Worm (Caenorhabditis elegans) whole organism, L3 larva: ENCODE results near the gene F52H2.1.

Experiments used
- R02D3.7 ChIP-seq: fragments of 150-350 bp; optimal IDR thresholded peaks from 2 replicates; lab custom pipeline; 2014; ENCODE audit warnings: missing biosample characterization, missing genetic modification characterization
- ZK546.5 ChIP-seq: sonication (generic microtip); optimal IDR thresholded peaks from 2 replicates; lab custom pipeline; 2017; ENCODE audit warnings: missing biosample characterization, missing genetic modification characterization
- aly-2 ChIP-seq: fragments of 150-350 bp; optimal IDR thresholded peaks from 2 replicates; lab custom pipeline; 2014; ENCODE audit warnings: missing biosample characterization, missing genetic modification characterization
- ama-1 ChIP-seq: fragments of 150-350 bp; optimal IDR thresholded peaks from 2 replicates; lab custom pipeline; 2018
- ceh-16 ChIP-seq: sonication (generic microtip); optimal IDR thresholded peaks from 2 replicates; lab custom pipeline; 2017; ENCODE audit warnings: missing biosample characterization, missing genetic modification characterization
- ceh-28 ChIP-seq: fragments of 150-350 bp; optimal IDR thresholded peaks from 2 replicates; lab custom pipeline; 2014; ENCODE audit warnings: missing biosample characterization, missing genetic modification reagents, missing genetic modification characterization
- ceh-9 ChIP-seq: sonication (generic microtip); optimal IDR thresholded peaks from 2 replicates; lab custom pipeline; 2018; ENCODE audit warnings: missing biosample characterization, missing genetic modification characterization
- daf-12 ChIP-seq: fragments of 150-350 bp; optimal IDR thresholded peaks from 2 replicates; lab custom pipeline; 2014; ENCODE audit warnings: missing biosample characterization, missing genetic modification reagents, missing genetic modification characterization
- egl-5 ChIP-seq: fragments of 150-350 bp; optimal IDR thresholded peaks from 2 replicates; lab custom pipeline; 2017; ENCODE audit warnings: missing biosample characterization, missing genetic modification reagents, missing genetic modification characterization, inconsistent platforms
- elt-1 ChIP-seq: fragments of 150-350 bp; optimal IDR thresholded peaks from 2 replicates; lab custom pipeline; 2014; ENCODE audit warnings: missing biosample characterization, missing genetic modification characterization
- elt-2 ChIP-seq: sonication (generic microtip); optimal IDR thresholded peaks from 2 replicates; lab custom pipeline; 2016; ENCODE audit warnings: missing genetic modification reagents, mild to moderate bottlenecking, missing genetic modification characterization, missing compliant biosample characterization
- elt-3 ChIP-seq, 3 experiments: fragments of 150-350 bp in 1 of 3; sonication (generic microtip) in 2 of 3; optimal IDR thresholded peaks; 2 replicates in 2 of 3; 4 replicates in 1 of 3; lab custom pipeline; 2014 to 2017; ENCODE audit warnings: missing biosample characterization in 3 of 3, missing genetic modification characterization in 3 of 3
- eor-1 ChIP-seq, 2 experiments: fragments of 150-350 bp; optimal IDR thresholded peaks; 2 replicates each; lab custom pipeline; 2014 to 2018; ENCODE audit warnings: missing biosample characterization in 2 of 2, missing genetic modification characterization in 2 of 2
- fkh-10 ChIP-seq: sonication (generic microtip); optimal IDR thresholded peaks from 2 replicates; lab custom pipeline; 2017; ENCODE audit warnings: missing biosample characterization, missing genetic modification reagents, missing genetic modification characterization
- fkh-2 ChIP-seq: fragments of 150-350 bp; optimal IDR thresholded peaks from 2 replicates; lab custom pipeline; 2014; ENCODE audit warnings: missing biosample characterization, missing genetic modification reagents, missing genetic modification characterization
- fos-1 ChIP-seq: fragments of 150-350 bp; optimal IDR thresholded peaks from 2 replicates; lab custom pipeline; 2014; ENCODE audit warnings: missing biosample characterization, missing genetic modification characterization
- hmg-11 ChIP-seq: sonication (generic microtip); optimal IDR thresholded peaks from 2 replicates; lab custom pipeline; 2016; ENCODE audit warnings: missing genetic modification characterization, missing compliant biosample characterization
- lsy-12 ChIP-seq: sonication (generic microtip); optimal IDR thresholded peaks from 2 replicates; lab custom pipeline; 2016; ENCODE audit warnings: mild to moderate bottlenecking, missing genetic modification characterization, missing compliant biosample characterization
- mdl-1 ChIP-seq: fragments of 150-350 bp; optimal IDR thresholded peaks from 2 replicates; lab custom pipeline; 2014; ENCODE audit warnings: missing biosample characterization, missing genetic modification characterization
- mml-1 ChIP-seq: fragments of 150-350 bp; sonication (generic microtip); optimal IDR thresholded peaks from 3 replicates; lab custom pipeline; 2014; ENCODE audit warnings: missing biosample characterization, missing genetic modification characterization
- nfya-1 ChIP-seq: sonication (generic microtip); optimal IDR thresholded peaks from 2 replicates; lab custom pipeline; 2017; ENCODE audit warnings: missing genetic modification characterization, mild to moderate bottlenecking, missing compliant biosample characterization, antibody characterized with exemption, moderate library complexity; ENCODE audit not compliant: insufficient read depth
- nhr-12 ChIP-seq: fragments of 150-350 bp; optimal IDR thresholded peaks from 2 replicates; lab custom pipeline; 2014; ENCODE audit warnings: missing biosample characterization, missing genetic modification characterization
- nhr-23 ChIP-seq: fragments of 150-350 bp; optimal IDR thresholded peaks from 2 replicates; lab custom pipeline; 2014; ENCODE audit warnings: missing biosample characterization, missing genetic modification reagents, missing genetic modification characterization
- nhr-237 ChIP-seq: fragments of 150-350 bp; optimal IDR thresholded peaks from 2 replicates; lab custom pipeline; 2014; ENCODE audit warnings: missing biosample characterization, missing genetic modification characterization
- nhr-25 ChIP-seq: sonication (generic microtip); optimal IDR thresholded peaks from 2 replicates; lab custom pipeline; 2017; ENCODE audit warnings: missing biosample characterization, missing genetic modification characterization
- nhr-28 ChIP-seq: fragments of 150-350 bp; optimal IDR thresholded peaks from 2 replicates; lab custom pipeline; 2014; ENCODE audit warnings: missing biosample characterization, missing genetic modification characterization
- nhr-43 ChIP-seq: sonication (generic microtip); optimal IDR thresholded peaks from 2 replicates; lab custom pipeline; 2016; ENCODE audit warnings: mild to moderate bottlenecking, missing genetic modification characterization, missing compliant biosample characterization; ENCODE audit not compliant: poor library complexity, severe bottlenecking
- nhr-67 ChIP-seq: fragments of 150-350 bp; optimal IDR thresholded peaks from 2 replicates; lab custom pipeline; 2014; ENCODE audit warnings: missing biosample characterization, missing genetic modification characterization
- nhr-76 ChIP-seq: fragments of 150-350 bp; sonication (generic microtip); optimal IDR thresholded peaks from 5 replicates; lab custom pipeline; 2014; ENCODE audit warnings: missing biosample characterization, missing genetic modification characterization
- nhr-77 ChIP-seq: fragments of 150-350 bp; optimal IDR thresholded peaks from 2 replicates; lab custom pipeline; 2014; ENCODE audit warnings: missing biosample characterization, missing genetic modification characterization
- pha-4 ChIP-seq: fragments of 150-350 bp; optimal IDR thresholded peaks from 2 replicates; lab custom pipeline; 2014; ENCODE audit warnings: missing biosample characterization, missing genetic modification reagents, missing genetic modification characterization
- pqm-1 ChIP-seq: fragments of 150-350 bp; optimal IDR thresholded peaks from 2 replicates; lab custom pipeline; 2017; ENCODE audit warnings: missing biosample characterization, missing genetic modification characterization, inconsistent platforms
- sea-2 ChIP-seq: fragments of 150-350 bp; sonication (generic microtip); optimal IDR thresholded peaks from 4 replicates; lab custom pipeline; 2014; ENCODE audit warnings: missing biosample characterization, missing genetic modification reagents, missing genetic modification characterization
- skn-1 ChIP-seq: fragments of 150-350 bp; optimal IDR thresholded peaks from 2 replicates; lab custom pipeline; 2014; ENCODE audit warnings: missing biosample characterization, missing genetic modification characterization
- snpc-4 ChIP-seq: fragments of 150-350 bp; optimal IDR thresholded peaks from 2 replicates; lab custom pipeline; 2014; ENCODE audit warnings: missing biosample characterization, missing genetic modification characterization
- tbx-2 ChIP-seq: sonication (generic microtip); optimal IDR thresholded peaks from 2 replicates; lab custom pipeline; 2016; ENCODE audit warnings: mild to moderate bottlenecking, missing genetic modification characterization, missing compliant biosample characterization
- unc-39 ChIP-seq: sonication (generic microtip); optimal IDR thresholded peaks from 4 replicates; lab custom pipeline; 2017; ENCODE audit warnings: missing biosample characterization, missing genetic modification characterization
- unc-62 ChIP-seq: fragments of 150-350 bp; sonication (generic microtip); optimal IDR thresholded peaks from 4 replicates; lab custom pipeline; 2014; ENCODE audit warnings: missing biosample characterization, missing genetic modification reagents, missing genetic modification characterization
- ztf-11 ChIP-seq: fragments of 150-350 bp; optimal IDR thresholded peaks from 2 replicates; lab custom pipeline; 2014; ENCODE audit warnings: missing biosample characterization, missing genetic modification characterization
- ztf-4 ChIP-seq: fragments of 150-350 bp; optimal IDR thresholded peaks from 2 replicates; lab custom pipeline; 2014; ENCODE audit warnings: missing biosample characterization, missing genetic modification characterization

F52H2.1 gene

DNA sequence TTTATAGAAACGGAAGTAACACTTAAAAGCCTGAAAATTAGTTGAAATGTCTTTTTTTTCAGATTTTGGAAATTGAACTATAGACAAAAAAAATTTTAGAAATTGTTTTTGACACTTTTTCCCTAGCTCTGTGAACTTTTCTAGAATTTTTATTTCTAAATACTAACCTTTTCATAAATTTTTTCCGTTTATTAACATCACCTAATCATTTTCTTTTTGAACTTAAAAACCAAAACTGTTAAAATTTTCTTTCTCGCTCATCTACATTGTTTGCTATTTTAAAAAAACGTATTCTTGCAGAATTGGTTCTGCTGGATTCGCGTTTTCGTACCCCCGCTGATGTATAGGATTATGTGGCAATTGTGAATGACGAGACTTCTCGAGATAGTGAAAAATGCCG is 20.8 kb downstream of the F52H2.1 start, which contains the start of the genes nhr-40 and T03G6.7:
Gene nhr-40, plus strand, starts transcription at position 301 of the 400 bp plus-strand sequence.
Gene T03G6.7, plus strand, starts transcription at position 337 of the 400 bp plus-strand sequence.
- TF ChIP-seq fkh-2 (tag; lab: Kevin White, UChicago): no peak
- no peak for TF ChIP-seq mdl-1 (tag; lab: Kevin White, UChicago)
- TF ChIP-seq elt-2: no peak

DNA sequence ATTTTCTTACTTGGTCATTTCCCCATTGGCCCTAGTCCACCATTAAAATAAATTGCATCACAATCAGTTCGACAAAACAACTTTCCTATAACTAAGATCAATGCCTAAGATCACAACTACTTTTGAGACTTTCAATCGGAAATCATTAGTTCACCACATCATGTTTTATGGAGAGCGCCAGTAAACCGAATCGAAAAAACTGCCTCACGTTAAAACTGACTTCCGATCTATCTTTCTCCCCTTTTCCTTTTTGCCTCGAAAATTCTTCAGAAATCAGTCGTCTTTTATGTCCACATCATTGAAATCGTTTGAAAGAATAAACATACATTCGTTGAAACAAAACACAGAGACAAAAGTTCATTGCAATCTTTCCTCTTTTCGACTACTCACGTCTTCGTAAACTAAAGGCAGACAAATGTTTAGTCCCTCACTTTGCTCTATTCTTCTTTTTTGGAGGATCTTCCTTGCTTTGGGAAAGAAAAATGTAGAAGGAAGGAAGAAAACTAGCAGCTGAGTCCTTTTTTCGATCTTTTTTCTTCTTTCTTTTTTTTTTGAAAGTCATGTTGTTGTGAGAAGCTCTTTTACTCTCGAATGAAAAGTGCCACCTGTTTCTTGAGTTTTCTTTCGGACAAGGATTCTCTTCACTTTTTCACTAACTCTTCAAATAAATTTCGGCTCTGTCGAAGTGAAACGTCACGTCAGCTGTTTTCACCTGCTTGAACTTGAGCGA is 22.3 kb downstream of the F52H2.1 start:
- TF ChIP-seq elt-1 (tag; lab: Kevin White, UChicago) (peak; percentile 23), nhr-28 (tag; lab: Kevin White, UChicago) (no peak), ceh-16 (tag; lab: Kevin White, UChicago) (no peak), aly-2 (tag; lab: Kevin White, UChicago) (no peak), eor-1 (tag; optimal IDR thresholded peaks at IDR 0.05; lab: Kevin White, UChicago) (no peak), ceh-9 (no peak), mml-1 (no peak), nfya-1 (tag; lab: Kevin White, UChicago) (peak; percentile 30), nhr-25 (tag; lab: Kevin White, UChicago) (no peak), nhr-77 (tag; lab: Kevin White, UChicago) (no peak), ztf-4 (tag; lab: Kevin White, UChicago) (no peak), unc-62 (GFP tag; lab: Kevin White, UChicago) (no peak), daf-12 (no peak), fkh-10 (GFP tag; lab: Kevin White, UChicago) (peak; percentile 83), nhr-12 (tag; lab: Kevin White, UChicago) (no peak), ama-1 (lab: Kevin White, UChicago) (no peak), ceh-28 (tag; lab: Kevin White, UChicago) (no peak)

ce11 chrX:2595757-2596059 is 22.8 kb downstream of the F52H2.1 start:
- TF ChIP-seq fkh-2 (tag; lab: Kevin White, UChicago): no peak
- no peak for TF ChIP-seq daf-12
- TF ChIP-seq nhr-28 (tag; lab: Kevin White, UChicago): no peak
- no peak for TF ChIP-seq nhr-77 (tag; lab: Kevin White, UChicago)
- TF ChIP-seq sea-2 (GFP tag; lab: Kevin White, UChicago): no peak
- no peak for TF ChIP-seq nhr-25 (tag; lab: Kevin White, UChicago)
- TF ChIP-seq eor-1 (tag; optimal IDR thresholded peaks at IDR 0.05; lab: Kevin White, UChicago): no peak
- TF ChIP-seq snpc-4 (tag; lab: Kevin White, UChicago): no peak
- TF ChIP-seq ceh-9: no peak
- no peak for TF ChIP-seq fos-1 (tag; lab: Kevin White, UChicago)
- TF ChIP-seq, all 47 proteins: peak for 0

ce11 chrX:2596605-2597004 is 23.7 kb downstream of the F52H2.1 start:
- TF ChIP-seq ceh-9: no peak
- no peak for TF ChIP-seq elt-1 (tag; lab: Kevin White, UChicago)
- no peak for TF ChIP-seq egl-5 (tag; lab: Kevin White, UChicago)
- TF ChIP-seq skn-1 (tag; lab: Kevin White, UChicago): peak; percentile 20
- peak; percentile 21 for TF ChIP-seq nfya-1 (tag; lab: Kevin White, UChicago)

DNA sequence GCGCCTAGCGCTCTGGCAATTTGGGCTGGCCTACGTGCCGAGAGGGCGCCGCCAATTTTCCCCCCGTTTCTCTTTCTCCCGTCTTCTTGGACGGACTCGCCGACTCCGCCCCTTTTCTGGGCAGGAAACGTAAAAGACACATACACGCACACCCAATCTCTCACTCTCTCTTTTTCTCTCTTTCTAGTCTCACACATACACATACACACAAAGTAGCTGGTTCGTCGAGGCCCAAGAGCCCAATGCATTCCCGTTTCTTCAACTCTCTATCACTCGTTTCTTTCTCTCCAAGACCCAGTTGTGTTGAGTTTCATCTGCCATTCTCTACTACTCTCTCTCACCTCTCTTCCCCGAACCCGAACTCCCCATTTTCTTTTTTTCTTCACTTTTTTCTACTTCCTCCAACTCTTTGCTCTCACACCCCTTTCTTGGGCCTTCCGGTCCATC is 26.0 kb downstream of the F52H2.1 start:
- TF ChIP-seq nhr-67 (no peak), skn-1 (tag; lab: Kevin White, UChicago) (peak; percentile 5), nhr-76 (tag; lab: Kevin White, UChicago) (no peak), nhr-23 (tag; lab: Kevin White, UChicago) (no peak), elt-3 (tag; optimal IDR thresholded peaks at IDR 0.05; lab: Kevin White, UChicago) (no peak), hmg-11 (tag; lab: Kevin White, UChicago) (peak; percentile 82), pha-4 (tag; lab: Kevin White, UChicago) (no peak), mdl-1 (tag; lab: Kevin White, UChicago) (no peak), nhr-237 (tag; lab: Kevin White, UChicago) (no peak), elt-2 (no peak), pqm-1 (tag; lab: Kevin White, UChicago) (peak; percentile 1), snpc-4 (tag; lab: Kevin White, UChicago) (no peak), fkh-2 (tag; lab: Kevin White, UChicago) (no peak), eor-1 (tag; optimal IDR thresholded peaks at IDR 0.05; lab: Kevin White, UChicago) (no peak), elt-1 (tag; lab: Kevin White, UChicago) (no peak), R02D3.7 (no peak), fkh-10 (GFP tag; lab: Kevin White, UChicago) (peak; percentile 54), unc-62 (GFP tag; lab: Kevin White, UChicago) (peak; percentile 56), ZK546.5 (no peak), ztf-4 (tag; lab: Kevin White, UChicago) (no peak), ceh-9 (no peak), ceh-28 (tag; lab: Kevin White, UChicago) (no peak), lsy-12 (tag; lab: Kevin White, UChicago) (peak; percentile 34), nhr-77 (tag; lab: Kevin White, UChicago) (no peak), unc-39 (tag; lab: Kevin White, UChicago) (no peak), mml-1 (no peak), fos-1 (tag; lab: Kevin White, UChicago) (no peak), tbx-2 (tag; lab: Kevin White, UChicago) (peak; percentile 44), nhr-43 (no peak), ztf-11 (no peak), ama-1 (lab: Kevin White, UChicago) (no peak), nhr-12 (tag; lab: Kevin White, UChicago) (no peak), daf-12 (peak; percentile 10)
